Worm (Caenorhabditis elegans) whole organism, early embryonic: Measurements from ENCODE around the gene sri-78.

Source experiments
- ama-1 ChIP-seq: fragments of 150-350 bp; optimal IDR thresholded peaks from 2 replicates; lab custom pipeline; 2014
- scrt-1 ChIP-seq: fragments of 200-800 bp; sonication (Bioruptor generic); IDR thresholded peaks from 2 replicates; pipeline ENCODE4 v1.3.6; 2022; ENCODE audit warnings: missing genetic modification characterization, missing compliant biosample characterization

- TF ChIP-seq ama-1 (no peak), scrt-1 (GFP tag; lab: Robert Waterston, UW) (no peak)
These were observed 49.7 kb upstream of the sri-78 start for ce11 chrII:3135293-3135692.
